Fruit fly (Drosophila melanogaster): ENCODE data around the gene a10.

DNA sequence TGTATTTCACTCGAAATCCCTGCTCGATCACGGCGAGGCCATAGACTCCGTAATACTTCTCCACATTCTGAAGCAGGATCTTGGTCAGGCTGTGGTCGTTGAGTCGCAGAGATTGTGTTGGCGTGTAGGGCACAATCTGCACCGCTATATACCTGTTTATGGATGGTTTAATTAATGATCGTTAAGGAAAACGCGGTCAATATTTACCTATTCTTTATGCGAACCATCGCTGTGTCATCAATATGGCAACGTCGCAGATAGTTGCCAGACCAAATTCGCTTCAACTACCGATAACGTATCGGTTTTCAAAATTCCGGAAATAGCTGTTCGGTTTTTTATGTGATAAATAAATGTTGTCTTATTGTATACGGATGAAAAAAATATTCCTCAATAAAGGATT, 21.3 kb upstream of the a10 start, which contains the start of gene Pop5:
- TF ChIP-seq usp (GFP tag; optimal IDR thresholded peaks at IDR 0.05) (no peak), psq (optimal IDR thresholded peaks at IDR 0.05) (no peak), CG8478 (optimal IDR thresholded peaks at IDR 0.05) (no peak), Dll (optimal IDR thresholded peaks at IDR 0.05) (no peak), pan (optimal IDR thresholded peaks at IDR 0.05) (no peak)

Measured in whole organism.